Fruit fly (Drosophila melanogaster) whole organism, embryonic: ENCODE data around the gene CG32163.
A peak's percentile ranks its signal among the peaks of the same experiment; 100 is the strongest.

Experiments used
- Ada2b ChIP-seq: fragments of 200-800 bp; sonication (Bioruptor generic); IDR thresholded peaks from 2 replicates; pipeline ENCODE4 v1.3.6; 2022; ENCODE audit warnings: missing biosample characterization, missing genetic modification characterization
- Aef1 ChIP-seq: fragments of 200-800 bp; sonication (Bioruptor generic); IDR thresholded peaks from 3 replicates; pipeline ENCODE4 v1.3.6; 2022; ENCODE audit warnings: missing biosample characterization, missing genetic modification characterization
- CG12104 ChIP-seq: fragments of 200-800 bp; sonication (Bioruptor generic); optimal IDR thresholded peaks from 3 replicates; lab custom pipeline; 2016; ENCODE audit warnings: missing biosample characterization, missing genetic modification characterization
- CG12155 ChIP-seq: fragments of 200-800 bp; sonication (Bioruptor generic); optimal IDR thresholded peaks from 3 replicates; lab custom pipeline; 2016; ENCODE audit warnings: missing biosample characterization, missing genetic modification characterization
- CG12236 ChIP-seq: fragments of 200-800 bp; sonication (Bioruptor generic); optimal IDR thresholded peaks from 2 replicates; lab custom pipeline; 2016; ENCODE audit warnings: missing biosample characterization, missing genetic modification characterization
- CG12942 ChIP-seq: fragments of 200-800 bp; sonication (Bioruptor generic); optimal IDR thresholded peaks from 3 replicates; lab custom pipeline; 2016; ENCODE audit warnings: missing biosample characterization, missing genetic modification characterization
- CG13287 ChIP-seq: fragments of 200-800 bp; sonication (Bioruptor generic); IDR thresholded peaks from 2 replicates; pipeline ENCODE4 v1.3.6; 2022; ENCODE audit warnings: missing biosample characterization, missing genetic modification characterization; ENCODE audit not compliant: partially characterized antibody
- CG1603 ChIP-seq: fragments of 200-800 bp; sonication (Bioruptor generic); optimal IDR thresholded peaks from 2 replicates; lab custom pipeline; 2019; ENCODE audit warnings: missing biosample characterization, mild to moderate bottlenecking, missing genetic modification characterization, moderate library complexity
- CG16863 ChIP-seq: fragments of 200-800 bp; sonication (Bioruptor generic); optimal IDR thresholded peaks from 3 replicates; lab custom pipeline; 2016; ENCODE audit warnings: missing biosample characterization, missing genetic modification characterization
- CG17612 ChIP-seq: fragments of 200-800 bp; sonication (Bioruptor generic); IDR thresholded peaks from 2 replicates; pipeline ENCODE4 v1.3.6; 2022; ENCODE audit warnings: missing biosample characterization, missing genetic modification characterization
- CG2678 ChIP-seq: fragments of 200-800 bp; sonication (Bioruptor generic); optimal IDR thresholded peaks from 3 replicates; lab custom pipeline; 2019; ENCODE audit warnings: missing biosample characterization, mild to moderate bottlenecking, missing genetic modification characterization, moderate library complexity
- CG32532 ChIP-seq: fragments of 200-800 bp; sonication (Bioruptor generic); IDR thresholded peaks from 2 replicates; pipeline ENCODE4 v1.3.6; 2022; ENCODE audit warnings: missing biosample characterization, missing genetic modification characterization
- CG4282 ChIP-seq: fragments of 200-800 bp; sonication (Bioruptor generic); optimal IDR thresholded peaks from 2 replicates; lab custom pipeline; 2016; ENCODE audit warnings: missing biosample characterization, missing genetic modification characterization
- CG8281 ChIP-seq: fragments of 200-800 bp; sonication (Bioruptor generic); optimal IDR thresholded peaks from 2 replicates; lab custom pipeline; 2018; ENCODE audit warnings: missing biosample characterization, mild to moderate bottlenecking, missing genetic modification characterization, moderate library complexity
- CG9609 ChIP-seq: fragments of 200-800 bp; sonication (Bioruptor generic); optimal IDR thresholded peaks from 3 replicates; lab custom pipeline; 2016; ENCODE audit warnings: missing biosample characterization, missing genetic modification characterization
- CTCF ChIP-seq: fragments of 200-800 bp; sonication (Bioruptor generic); optimal IDR thresholded peaks from 2 replicates; lab custom pipeline; 2017; ENCODE audit warnings: missing biosample characterization, mild to moderate bottlenecking, missing genetic modification characterization, moderate library complexity
- Dad ChIP-seq: fragments of 200-800 bp; sonication (Bioruptor generic); optimal IDR thresholded peaks from 3 replicates; lab custom pipeline; 2016; ENCODE audit warnings: missing biosample characterization, missing genetic modification characterization
- Deaf1 ChIP-seq: fragments of 200-800 bp; optimal IDR thresholded peaks from 3 replicates; lab custom pipeline; 2019; ENCODE audit warnings: missing biosample characterization, mild to moderate bottlenecking, missing genetic modification characterization, moderate library complexity
- Eip74EF ChIP-seq, 2 experiments: fragments of 200-800 bp in 1 of 2; fragments of >200 bp in 1 of 2; sonication (Bioruptor generic) in 1 of 2; optimal IDR thresholded peaks; 2 replicates each; lab custom pipeline; 2017 to 2019; ENCODE audit warnings: missing biosample characterization in 2 of 2, missing genetic modification characterization in 2 of 2, mild to moderate bottlenecking in 1 of 2, moderate library complexity in 1 of 2
- Fer3 ChIP-seq: fragments of 200-800 bp; sonication (Bioruptor generic); optimal IDR thresholded peaks from 2 replicates; lab custom pipeline; 2018; ENCODE audit warnings: missing biosample characterization, mild to moderate bottlenecking, missing genetic modification characterization, moderate library complexity
- HHEX ChIP-seq: fragments of 200-800 bp; sonication (Bioruptor generic); optimal IDR thresholded peaks from 3 replicates; lab custom pipeline; 2017; ENCODE audit warnings: missing biosample characterization, mild to moderate bottlenecking, missing genetic modification characterization, missing genetic modification reagents
- HLH54F ChIP-seq: fragments of 200-800 bp; sonication (Bioruptor generic); optimal IDR thresholded peaks from 3 replicates; lab custom pipeline; 2016; ENCODE audit warnings: missing biosample characterization, missing genetic modification characterization
- Hand ChIP-seq: fragments of 200-800 bp; sonication (Bioruptor generic); optimal IDR thresholded peaks from 2 replicates; lab custom pipeline; 2017; ENCODE audit warnings: mild to moderate bottlenecking, missing biosample characterization, missing genetic modification reagents, missing genetic modification characterization
- Hmx ChIP-seq: fragments of 200-800 bp; sonication (Bioruptor generic); optimal IDR thresholded peaks from 2 replicates; lab custom pipeline; 2016; ENCODE audit warnings: missing biosample characterization, missing genetic modification characterization
- Max ChIP-seq: fragments of 200-800 bp; sonication (Bioruptor generic); optimal IDR thresholded peaks from 2 replicates; lab custom pipeline; 2016; ENCODE audit warnings: missing biosample characterization, mild to moderate bottlenecking, missing genetic modification characterization
- Myb ChIP-seq: fragments of 200-800 bp; sonication (Bioruptor generic); optimal IDR thresholded peaks from 2 replicates; lab custom pipeline; 2016; ENCODE audit warnings: missing biosample characterization, missing genetic modification characterization
- NFAT ChIP-seq: fragments of 200-800 bp; sonication (Bioruptor generic); IDR thresholded peaks from 2 replicates; pipeline ENCODE4 v1.3.6; 2022; ENCODE audit warnings: missing biosample characterization, missing genetic modification characterization
- Nf-YB ChIP-seq: fragments of 200-800 bp; sonication (Bioruptor generic); optimal IDR thresholded peaks from 3 replicates; lab custom pipeline; 2019; ENCODE audit warnings: missing biosample characterization, mild to moderate bottlenecking, missing genetic modification characterization, moderate library complexity
- Nf-YC ChIP-seq: fragments of 200-800 bp; optimal IDR thresholded peaks from 3 replicates; lab custom pipeline; 2019; ENCODE audit warnings: missing biosample characterization, mild to moderate bottlenecking, missing genetic modification characterization, moderate library complexity
- Ravus ChIP-seq: fragments of 200-800 bp; sonication (Bioruptor generic); IDR thresholded peaks from 2 replicates; pipeline ENCODE4 v1.3.6; 2022; ENCODE audit warnings: missing biosample characterization, missing genetic modification characterization
- Stat92E ChIP-seq, 3 experiments: fragments of >200 bp in 2 of 3; fragments of 200-800 bp in 1 of 3; sonication (Bioruptor generic) in 1 of 3; optimal IDR thresholded peaks; 2 replicates each; lab custom pipeline; 2017 to 2019; ENCODE audit warnings: missing biosample characterization in 3 of 3, missing genetic modification characterization in 3 of 3, mild to moderate bottlenecking in 1 of 3, moderate library complexity in 1 of 3
- ash1 ChIP-seq: fragments of 200-800 bp; sonication (Bioruptor generic); optimal IDR thresholded peaks from 2 replicates; lab custom pipeline; 2018; ENCODE audit warnings: missing biosample characterization, mild to moderate bottlenecking, missing genetic modification characterization
- btn ChIP-seq: fragments of 200-800 bp; sonication (Bioruptor generic); optimal IDR thresholded peaks from 2 replicates; lab custom pipeline; 2016; ENCODE audit warnings: missing biosample characterization, missing genetic modification characterization
- croc ChIP-seq: fragments of 200-800 bp; sonication (Bioruptor generic); conservative IDR thresholded peaks from 3 replicates; pipeline ENCODE4 v1.3.6; 2022; ENCODE audit warnings: missing biosample characterization, missing genetic modification characterization
- crol ChIP-seq: fragments of 200-800 bp; sonication (Bioruptor generic); IDR thresholded peaks from 2 replicates; pipeline ENCODE4 v1.3.6; 2022; ENCODE audit warnings: missing biosample characterization, missing genetic modification characterization
- crp ChIP-seq, 2 experiments: fragments of 200-800 bp; sonication (Bioruptor generic); optimal IDR thresholded peaks; 2 replicates in 1 of 2; 3 replicates in 1 of 2; lab custom pipeline; 2017; ENCODE audit warnings: missing biosample characterization in 2 of 2, missing genetic modification characterization in 2 of 2, mild to moderate bottlenecking in 1 of 2, moderate library complexity in 1 of 2
- dati ChIP-seq: fragments of 200-800 bp; sonication (Bioruptor generic); IDR thresholded peaks from 2 replicates; pipeline ENCODE4 v1.3.6; 2022; ENCODE audit warnings: missing biosample characterization, missing genetic modification characterization
- exex ChIP-seq: fragments of 200-800 bp; sonication (Bioruptor generic); optimal IDR thresholded peaks from 4 replicates; lab custom pipeline; 2018; ENCODE audit warnings: missing biosample characterization, mild to moderate bottlenecking, missing genetic modification characterization, moderate library complexity
- gce ChIP-seq: fragments of 200-800 bp; sonication (Bioruptor generic); IDR thresholded peaks from 3 replicates; pipeline ENCODE4 v1.3.6; 2022; ENCODE audit warnings: missing biosample characterization, missing genetic modification characterization
- h ChIP-seq: fragments of >200 bp; optimal IDR thresholded peaks from 2 replicates; lab custom pipeline; 2017
- mirr ChIP-seq: fragments of 200-800 bp; sonication (Bioruptor generic); optimal IDR thresholded peaks from 3 replicates; lab custom pipeline; 2018; ENCODE audit warnings: missing biosample characterization, mild to moderate bottlenecking, missing genetic modification characterization
- org-1 ChIP-seq: fragments of 200-800 bp; sonication (Bioruptor generic); optimal IDR thresholded peaks from 2 replicates; lab custom pipeline; 2017; ENCODE audit warnings: missing biosample characterization, missing genetic modification characterization
- otp ChIP-seq: fragments of 200-800 bp; sonication (Bioruptor generic); IDR thresholded peaks from 3 replicates; pipeline ENCODE4, ENCODE4 v1.3.6; 2022; ENCODE audit warnings: missing biosample characterization, missing genetic modification characterization
- pan ChIP-seq, 4 experiments: fragments of >200 bp in 3 of 4; fragments of 200-800 bp in 1 of 4; sonication (Bioruptor generic) in 1 of 4; optimal IDR thresholded peaks in 3 of 4; IDR thresholded peaks in 1 of 4; 2 replicates each; pipeline versions ENCODE4 v1.3.6 to Lab custom; 2017 to 2022; ENCODE audit warnings: missing biosample characterization in 2 of 4, missing genetic modification characterization in 2 of 4, mixed read lengths in 1 of 4
- pita ChIP-seq: fragments of 200-800 bp; sonication (Bioruptor generic); optimal IDR thresholded peaks from 2 replicates; lab custom pipeline; 2017; ENCODE audit warnings: missing biosample characterization, mild to moderate bottlenecking, missing genetic modification characterization
- repo ChIP-seq: fragments of 200-800 bp; sonication (Bioruptor generic); optimal IDR thresholded peaks from 2 replicates; lab custom pipeline; 2016; ENCODE audit warnings: missing biosample characterization, missing genetic modification characterization
- sd ChIP-seq: fragments of 200-800 bp; sonication (Bioruptor generic); optimal IDR thresholded peaks from 3 replicates; lab custom pipeline; 2018; ENCODE audit warnings: missing biosample characterization, mild to moderate bottlenecking, missing genetic modification characterization, moderate library complexity
- sr ChIP-seq: fragments of 200-800 bp; sonication (Bioruptor generic); IDR thresholded peaks from 3 replicates; pipeline ENCODE4 v1.3.6; 2022; ENCODE audit warnings: missing biosample characterization, missing genetic modification characterization
- sug ChIP-seq: fragments of 200-800 bp; optimal IDR thresholded peaks from 2 replicates; lab custom pipeline; 2019; ENCODE audit warnings: missing biosample characterization, mild to moderate bottlenecking, missing genetic modification characterization, moderate library complexity
- usp ChIP-seq: fragments of >200 bp; optimal IDR thresholded peaks from 2 replicates; lab custom pipeline; 2017; ENCODE audit warnings: missing biosample characterization, missing genetic modification characterization
- vfl ChIP-seq: fragments of 200-800 bp; sonication (Bioruptor generic); optimal IDR thresholded peaks from 2 replicates; lab custom pipeline; 2016; ENCODE audit warnings: missing biosample characterization, missing genetic modification characterization
- yki ChIP-seq: fragments of >200 bp; optimal IDR thresholded peaks from 3 replicates; lab custom pipeline; 2018

Gene CG32163

dm6 chr3L:16615132-16615709 is 28.3 kb downstream of the CG32163 start, which contains the start of gene Mo25 (continued):
- TF ChIP-seq CG9609 (GFP tag; lab: Kevin White, UChicago) (no peak), HHEX (GFP tag; lab: Kevin White, UChicago) (no peak), Dad (GFP tag; lab: Kevin White, UChicago) (no peak), Hand (GFP tag; lab: Kevin White, UChicago) (no peak), Max (GFP tag; lab: Kevin White, UChicago) (peak; percentile 38), Eip74EF (GFP tag; optimal IDR thresholded peaks at IDR 0.05; lab: Kevin White, UChicago) (no peak), mirr (no peak), sr (no peak), CG13287 (GFP tag; lab: Robert Waterston, UW) (peak; percentile 86), Deaf1 (peak; percentile 17), repo (GFP tag; lab: Kevin White, UChicago) (no peak), sug (tag; lab: Kevin White, UChicago) (peak; percentile 52), sd (no peak), yki (no peak), pan (optimal IDR thresholded peaks at IDR 0.05; lab: Kevin White, UChicago) (no peak), pan (GFP tag; optimal IDR thresholded peaks at IDR 0.05 in 1 of 2, IDR thresholded peaks at IDR 0.05 in 1 of 2) (no peak), CG4282 (GFP tag; lab: Kevin White, UChicago) (no peak), Myb (GFP tag; lab: Kevin White, UChicago) (peak; percentile 46), Stat92E (GFP tag; optimal IDR thresholded peaks at IDR 0.05; lab: Kevin White, UChicago) (no peak), btn (GFP tag; lab: Kevin White, UChicago) (no peak), Fer3 (tag; lab: Kevin White, UChicago) (peak; percentile 58), CG2678 (tag; lab: Kevin White, UChicago) (no peak), Nf-YB (GFP tag; lab: Kevin White, UChicago) (no peak), CG17612 (GFP tag; lab: Robert Waterston, UW) (no peak), CG12155 (GFP tag; lab: Kevin White, UChicago) (peak; percentile 46), Hmx (GFP tag; lab: Kevin White, UChicago) (no peak), usp (GFP tag; lab: Kevin White, UChicago) (no peak), dati (GFP tag; lab: Robert Waterston, UW) (no peak), Ada2b (GFP tag; lab: Robert Waterston, UW) (no peak), CG16863 (no peak), otp (0 out of 3 replicates have a peak, but pooled peaks have one; percentile 33), CG12942 (no peak), org-1 (GFP tag; lab: Kevin White, UChicago) (no peak), CG32532 (GFP tag; lab: Robert Waterston, UW) (peak; percentile 52), CG12236 (GFP tag; lab: Kevin White, UChicago) (no peak), gce (GFP tag; lab: Robert Waterston, UW) (no peak), CG12104 (GFP tag; lab: Kevin White, UChicago) (no peak), NFAT (GFP tag; lab: Robert Waterston, UW) (peak; percentile 49; the same call in 1 of the 2 replicates), croc (GFP tag; lab: Robert Waterston, UW) (no peak), crol (GFP tag; lab: Robert Waterston, UW) (no peak), Ravus (GFP tag; lab: Robert Waterston, UW) (no peak), HLH54F (peak; percentile 13), h (lab: Kevin White, UChicago) (no peak), pita (GFP tag; lab: Kevin White, UChicago) (no peak), CTCF (GFP tag; lab: Kevin White, UChicago) (no peak), exex (tag; lab: Kevin White, UChicago) (peak; percentile 27), ash1 (GFP tag; lab: Kevin White, UChicago) (no peak), vfl (GFP tag; lab: Kevin White, UChicago) (peak; percentile 32), crp (GFP tag; optimal IDR thresholded peaks at IDR 0.05; lab: Kevin White, UChicago) (no peak), Aef1 (no peak), Nf-YC (tag; lab: Kevin White, UChicago) (peak; percentile 59), CG1603 (tag; lab: Kevin White, UChicago) (peak; percentile 49), CG8281 (tag; lab: Kevin White, UChicago) (no peak)
